Worm (Caenorhabditis elegans): ENCODE measurements around the gene vit-3.

vit-3 gene

DNA sequence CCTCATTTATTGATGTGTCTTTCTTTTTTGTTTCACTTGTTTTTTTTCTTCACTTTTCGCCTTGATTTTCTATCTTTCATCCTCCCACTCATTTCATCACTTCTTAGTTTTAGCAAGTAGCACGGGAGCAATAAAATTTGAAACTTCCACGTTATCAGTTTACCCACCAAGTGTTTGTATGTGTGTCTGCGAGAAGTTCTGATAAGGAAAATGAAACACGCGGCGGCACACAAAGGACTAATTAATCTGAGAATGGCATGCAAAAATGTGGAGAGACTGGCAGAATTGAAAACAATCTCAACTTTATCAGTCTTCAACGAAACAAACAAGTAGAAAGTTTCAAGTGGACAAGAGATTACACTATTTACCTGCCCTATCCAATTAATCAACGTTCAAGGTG is 38.1 kb downstream of the vit-3 start:
- TF ChIP-seq mep-1 (tag; optimal IDR thresholded peaks at IDR 0.05) (no peak), lsy-2 (tag; optimal IDR thresholded peaks at IDR 0.05) (peak in 1 of 2 experiments; percentile 13), blmp-1 (tag; optimal IDR thresholded peaks at IDR 0.05) (peak; percentile 9), lin-14 (GFP tag; optimal IDR thresholded peaks at IDR 0.05) (peak; percentile 76), pqm-1 (tag; optimal IDR thresholded peaks at IDR 0.05) (peak; percentile 88), lin-35 (GFP tag; optimal IDR thresholded peaks at IDR 0.05) (peak in 1 of 2 experiments; percentile 58), ceh-8 (GFP tag; optimal IDR thresholded peaks at IDR 0.05) (no peak), pag-3 (tag; optimal IDR thresholded peaks at IDR 0.05; ENCODE audit: borderline replicate concordance, insufficient read depth) (peak; percentile 84), aha-1 (tag; optimal IDR thresholded peaks at IDR 0.05) (no peak), elt-2 (tag; optimal IDR thresholded peaks at IDR 0.05) (peak; percentile 95), jun-1 (tag; optimal IDR thresholded peaks at IDR 0.05) (peak; percentile 44), ama-1 (optimal IDR thresholded peaks at IDR 0.05) (no peak), ztf-11 (tag; optimal IDR thresholded peaks at IDR 0.05) (no peak), efl-1 (optimal IDR thresholded peaks at IDR 0.05) (no peak), efl-1 (GFP tag; optimal IDR thresholded peaks at IDR 0.05 in 1 of 2) (peak in 1 of 2 experiments; percentile 11), nhr-20 (tag; optimal IDR thresholded peaks at IDR 0.05) (peak; percentile 38), snu-23 (GFP tag; optimal IDR thresholded peaks at IDR 0.05) (no peak), nhr-19 (GFP tag; conservative IDR thresholded peaks at IDR 0.05) (peak; percentile 23; the same call in 1 of the 2 replicates), mdl-1 (tag; optimal IDR thresholded peaks at IDR 0.05) (peak in 1 of 2 experiments; percentile 58), elt-3 (tag; optimal IDR thresholded peaks at IDR 0.05) (peak in 2 of 6 experiments; percentile 45 to 58), zip-4 (GFP tag; optimal IDR thresholded peaks at IDR 0.05) (no peak), sox-4 (tag; optimal IDR thresholded peaks at IDR 0.05) (no peak), nhr-71 (tag; optimal IDR thresholded peaks at IDR 0.05) (peak; percentile 47)

ce11 chrX:3532919-3533318 is 39.4 kb downstream of the vit-3 start, which contains the start of gene F56B6.6:
F56B6.6 (minus strand) TSS chrX:3533019.
- TF ChIP-seq lin-39 (tag; optimal IDR thresholded peaks at IDR 0.05), result no peak
- no peak for TF ChIP-seq nhr-11 (tag; optimal IDR thresholded peaks at IDR 0.05)
- TF ChIP-seq nhr-90 (tag; optimal IDR thresholded peaks at IDR 0.05; ENCODE audit: poor library complexity), result no peak
- TF ChIP-seq sptf-1 (tag; optimal IDR thresholded peaks at IDR 0.05), result no peak
- TF ChIP-seq nhr-12 (tag; optimal IDR thresholded peaks at IDR 0.05), result no peak
- TF ChIP-seq dpl-1 (GFP tag; optimal IDR thresholded peaks at IDR 0.05), result no peak
- no peak for TF ChIP-seq ztf-4 (tag; optimal IDR thresholded peaks at IDR 0.05)

DNA sequence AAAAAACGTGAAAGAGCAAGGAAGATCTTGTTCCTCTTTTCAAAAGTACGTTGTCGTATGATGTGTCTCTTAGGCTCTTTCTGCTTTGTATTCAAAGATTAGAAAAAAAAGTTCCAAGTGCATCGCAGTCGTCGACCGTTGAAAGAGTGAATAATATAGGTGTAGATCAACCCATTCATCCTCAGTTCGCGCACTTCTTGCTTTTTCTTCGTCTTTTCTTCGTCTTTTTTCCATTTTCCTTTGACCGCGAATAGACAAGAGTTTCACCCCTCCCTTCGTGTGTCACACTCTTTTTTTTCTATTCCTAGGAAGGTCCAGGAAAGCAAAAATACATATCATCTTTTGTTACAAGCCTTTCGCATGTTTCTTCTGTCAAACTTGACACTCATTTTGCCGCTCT is 45.6 kb downstream of the vit-3 start:
- no peak for TF ChIP-seq unc-86 (tag; optimal IDR thresholded peaks at IDR 0.05)
- TF ChIP-seq unc-62 (GFP tag; optimal IDR thresholded peaks at IDR 0.05), result no peak
- TF ChIP-seq nhr-237 (tag; optimal IDR thresholded peaks at IDR 0.05), result no peak
- TF ChIP-seq lin-14 (GFP tag; optimal IDR thresholded peaks at IDR 0.05), result peak; percentile 8
- TF ChIP-seq lsy-2 (tag; optimal IDR thresholded peaks at IDR 0.05), result no peak
- TF ChIP-seq zip-4 (GFP tag; optimal IDR thresholded peaks at IDR 0.05), result no peak
- no peak for TF ChIP-seq nhr-28 (tag; optimal IDR thresholded peaks at IDR 0.05)
- no peak for TF ChIP-seq ces-1 (GFP tag; optimal IDR thresholded peaks at IDR 0.05)
- no peak for TF ChIP-seq blmp-1 (tag; optimal IDR thresholded peaks at IDR 0.05)
- peak; percentile 26 for TF ChIP-seq fkh-10 (GFP tag; optimal IDR thresholded peaks at IDR 0.05)
- TF ChIP-seq vab-15 (tag; optimal IDR thresholded peaks at IDR 0.05), result no peak
- no peak for TF ChIP-seq lin-39 (tag; optimal IDR thresholded peaks at IDR 0.05)
- TF ChIP-seq ztf-11 (tag; optimal IDR thresholded peaks at IDR 0.05), result no peak
- no peak for TF ChIP-seq sptf-1 (tag; optimal IDR thresholded peaks at IDR 0.05)
- no peak for TF ChIP-seq nhr-77 (tag; optimal IDR thresholded peaks at IDR 0.05)
- TF ChIP-seq mep-1 (tag; optimal IDR thresholded peaks at IDR 0.05), result no peak

DNA sequence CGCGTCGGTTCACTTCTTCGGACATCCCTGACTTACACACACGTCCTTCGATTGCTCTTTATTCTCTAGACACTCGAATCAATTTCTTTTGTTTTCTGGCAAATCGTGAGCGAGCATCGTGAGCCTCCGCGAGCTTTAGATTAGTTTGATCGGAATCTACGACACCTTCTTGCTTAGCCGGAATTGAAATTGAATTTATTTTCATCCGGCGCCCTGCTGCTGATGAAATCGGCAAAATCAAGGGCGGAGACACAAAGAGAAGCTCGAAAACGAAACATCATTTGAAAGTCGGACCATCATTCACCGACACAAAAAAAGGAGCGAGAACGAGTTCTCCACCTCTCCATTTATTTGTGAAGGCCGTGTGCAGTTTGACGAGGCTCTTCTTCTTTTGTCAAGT is 53.9 kb downstream of the vit-3 start, which contains the start of gene npr-16:
TSS of gene npr-16 (plus strand) at position 301 of the 400 bp plus-strand sequence.
- TF ChIP-seq swsn-7 (tag; optimal IDR thresholded peaks at IDR 0.05), result no peak

All from whole organism, L1 larva.